Worm (Caenorhabditis elegans) whole organism, young adult: ENCODE data around the gene F20D12.7.

Experiments
- B0261.1 ChIP-seq: sonication (generic microtip); optimal IDR thresholded peaks from 2 replicates; lab custom pipeline; 2016; ENCODE audit warnings: mild to moderate bottlenecking, missing genetic modification characterization, moderate library complexity, missing compliant biosample characterization
- B0336.3 ChIP-seq: fragments of 200-800 bp; sonication (Bioruptor generic); IDR thresholded peaks from 2 replicates; pipeline ENCODE4 v1.3.6; 2022; ENCODE audit warnings: missing genetic modification characterization, missing compliant biosample characterization
- C17E4.6 ChIP-seq: fragments of 200-800 bp; sonication (Bioruptor generic); IDR thresholded peaks from 2 replicates; pipeline ENCODE4 v1.3.6; 2022; ENCODE audit warnings: missing genetic modification reagents, missing genetic modification characterization, missing compliant biosample characterization
- F10E7.11 ChIP-seq: sonication (generic microtip); optimal IDR thresholded peaks from 2 replicates; lab custom pipeline; 2017; ENCODE audit warnings: mild to moderate bottlenecking, missing genetic modification characterization, moderate library complexity, missing compliant biosample characterization
- F23B12.7 ChIP-seq: sonication (generic microtip); optimal IDR thresholded peaks from 2 replicates; lab custom pipeline; 2017; ENCODE audit warnings: missing genetic modification characterization, mild to moderate bottlenecking, missing compliant biosample characterization, antibody characterized with exemption, moderate library complexity; ENCODE audit not compliant: insufficient read depth
- F39B2.1 ChIP-seq: fragments of 200-800 bp; sonication (Bioruptor generic); IDR thresholded peaks from 2 replicates; pipeline ENCODE4 v1.3.6; 2022; ENCODE audit warnings: missing genetic modification reagents, missing genetic modification characterization, missing compliant biosample characterization
- F49E8.2 ChIP-seq: sonication (generic microtip); optimal IDR thresholded peaks from 3 replicates; lab custom pipeline; 2017; ENCODE audit warnings: missing genetic modification characterization, mild to moderate bottlenecking, missing compliant biosample characterization, antibody characterized with exemption, moderate library complexity; ENCODE audit not compliant: insufficient read depth
- F52B5.7 ChIP-seq: sonication (generic microtip); optimal IDR thresholded peaks from 2 replicates; lab custom pipeline; 2016; ENCODE audit warnings: mild to moderate bottlenecking, missing genetic modification characterization, missing compliant biosample characterization
- F57A8.1 ChIP-seq: fragments of 200-800 bp; sonication (Bioruptor generic); optimal IDR thresholded peaks from 2 replicates; lab custom pipeline; 2018; ENCODE audit warnings: mild to moderate bottlenecking, missing genetic modification characterization, moderate library complexity, missing compliant biosample characterization
- K11D2.4 ChIP-seq: fragments of 200-800 bp; sonication (Bioruptor generic); IDR thresholded peaks from 2 replicates; pipeline ENCODE4 v1.3.6; 2022; ENCODE audit warnings: missing genetic modification reagents, missing genetic modification characterization, missing compliant biosample characterization
- K12H6.12 ChIP-seq: fragments of 200-800 bp; sonication (Bioruptor generic); optimal IDR thresholded peaks from 2 replicates; lab custom pipeline; 2018; ENCODE audit warnings: mild to moderate bottlenecking, missing genetic modification characterization, missing compliant biosample characterization
- T07F8.4 ChIP-seq: sonication (generic microtip); optimal IDR thresholded peaks from 2 replicates; lab custom pipeline; 2016; ENCODE audit warnings: mild to moderate bottlenecking, missing genetic modification characterization, moderate library complexity, missing compliant biosample characterization
- Y53G8AR.9 ChIP-seq: fragments of 200-800 bp; sonication (Bioruptor generic); conservative IDR thresholded peaks from 2 replicates; pipeline ENCODE4 v1.3.6; 2022; ENCODE audit warnings: missing genetic modification reagents, missing genetic modification characterization, missing compliant biosample characterization
- atf-7 ChIP-seq: sonication (generic microtip); optimal IDR thresholded peaks from 2 replicates; lab custom pipeline; 2017; ENCODE audit warnings: mild to moderate bottlenecking, missing genetic modification characterization, missing compliant biosample characterization
- attf-3 ChIP-seq: fragments of 200-800 bp; sonication (Bioruptor generic); conservative IDR thresholded peaks from 2 replicates; pipeline ENCODE4 v1.3.6; 2022; ENCODE audit warnings: missing genetic modification reagents, missing genetic modification characterization, missing compliant biosample characterization
- attf-6 ChIP-seq: fragments of 200-800 bp; sonication (Bioruptor generic); IDR thresholded peaks from 2 replicates; pipeline ENCODE4 v1.3.6; 2022; ENCODE audit warnings: missing genetic modification reagents, missing genetic modification characterization, missing compliant biosample characterization
- bed-2 ChIP-seq: fragments of 200-800 bp; sonication (Bioruptor generic); IDR thresholded peaks from 2 replicates; pipeline ENCODE4 v1.3.6; 2022; ENCODE audit warnings: missing genetic modification reagents, missing genetic modification characterization, missing compliant biosample characterization
- ceh-100 ChIP-seq: fragments of 200-800 bp; sonication (Bioruptor generic); IDR thresholded peaks from 2 replicates; pipeline ENCODE4 v1.3.6; 2022; ENCODE audit warnings: missing genetic modification reagents, missing genetic modification characterization, missing compliant biosample characterization
- ceh-27 ChIP-seq: fragments of 200-800 bp; sonication (Bioruptor generic); optimal IDR thresholded peaks from 2 replicates; lab custom pipeline; 2018; ENCODE audit warnings: mild to moderate bottlenecking, missing genetic modification characterization, moderate library complexity, missing compliant biosample characterization
- ceh-40 ChIP-seq: fragments of 200-800 bp; sonication (Bioruptor generic); IDR thresholded peaks from 2 replicates; pipeline ENCODE4 v1.3.6; 2022; ENCODE audit warnings: missing genetic modification characterization, missing compliant biosample characterization
- ceh-58 ChIP-seq: fragments of 200-800 bp; sonication (Bioruptor generic); IDR thresholded peaks from 2 replicates; pipeline ENCODE4 v1.3.6; 2022; ENCODE audit warnings: missing genetic modification characterization, missing compliant biosample characterization
- ceh-79 ChIP-seq: sonication (generic microtip); optimal IDR thresholded peaks from 2 replicates; lab custom pipeline; 2017; ENCODE audit warnings: mild to moderate bottlenecking, missing genetic modification characterization, missing compliant biosample characterization
- chd-7 ChIP-seq: sonication (generic microtip); optimal IDR thresholded peaks from 2 replicates; lab custom pipeline; 2016; ENCODE audit warnings: mild to moderate bottlenecking, missing genetic modification characterization, moderate library complexity, missing compliant biosample characterization
- dox-1 ChIP-seq: fragments of 200-800 bp; sonication (Bioruptor generic); IDR thresholded peaks from 2 replicates; pipeline ENCODE4 v1.3.6; 2022; ENCODE audit warnings: missing genetic modification reagents, missing genetic modification characterization, missing compliant biosample characterization
- dpff-1 ChIP-seq: sonication (generic microtip); optimal IDR thresholded peaks from 2 replicates; lab custom pipeline; 2017; ENCODE audit warnings: mild to moderate bottlenecking, missing genetic modification characterization, missing compliant biosample characterization
- egl-18 ChIP-seq: fragments of 200-800 bp; sonication (Bioruptor generic); IDR thresholded peaks from 2 replicates; pipeline ENCODE4 v1.3.6; 2022; ENCODE audit warnings: missing genetic modification reagents, missing genetic modification characterization, missing compliant biosample characterization
- egrh-3 ChIP-seq: fragments of 200-800 bp; sonication (Bioruptor generic); IDR thresholded peaks from 2 replicates; pipeline ENCODE4 v1.3.6; 2022; ENCODE audit warnings: missing genetic modification reagents, missing genetic modification characterization, missing compliant biosample characterization
- fkh-3 ChIP-seq: sonication (generic microtip); optimal IDR thresholded peaks from 2 replicates; lab custom pipeline; 2016; ENCODE audit warnings: mild to moderate bottlenecking, missing genetic modification characterization, missing compliant biosample characterization
- him-1 ChIP-seq: sonication (generic microtip); optimal IDR thresholded peaks from 2 replicates; lab custom pipeline; 2016; ENCODE audit warnings: missing genotype, missing genetic modification reagents, missing genetic modification characterization, missing compliant biosample characterization
- hsf-1 ChIP-seq: fragments of 200-800 bp; sonication (Bioruptor generic); IDR thresholded peaks from 2 replicates; pipeline ENCODE4 v1.3.6; 2022; ENCODE audit warnings: missing genetic modification reagents, missing genetic modification characterization, missing compliant biosample characterization
- lin-26 ChIP-seq: fragments of 200-800 bp; sonication (Bioruptor generic); IDR thresholded peaks from 2 replicates; pipeline ENCODE4 v1.3.6; 2022; ENCODE audit warnings: missing genetic modification reagents, missing genetic modification characterization, missing compliant biosample characterization
- lin-40 ChIP-seq: sonication (generic microtip); optimal IDR thresholded peaks from 2 replicates; lab custom pipeline; 2016; ENCODE audit warnings: missing genetic modification characterization, mild to moderate bottlenecking, missing compliant biosample characterization, missing genotype, missing genetic modification reagents
- madf-6 ChIP-seq: fragments of 200-800 bp; sonication (Bioruptor generic); IDR thresholded peaks from 2 replicates; pipeline ENCODE4 v1.3.6; 2022; ENCODE audit warnings: missing genetic modification reagents, missing genetic modification characterization, missing compliant biosample characterization
- madf-8 ChIP-seq: fragments of 200-800 bp; sonication (Bioruptor generic); conservative IDR thresholded peaks from 2 replicates; pipeline ENCODE4 v1.3.6; 2022; ENCODE audit warnings: missing genetic modification reagents, missing genetic modification characterization, missing compliant biosample characterization
- nhr-27 ChIP-seq: fragments of 200-800 bp; sonication (Bioruptor generic); optimal IDR thresholded peaks from 2 replicates; lab custom pipeline; 2018; ENCODE audit warnings: mild to moderate bottlenecking, missing genetic modification characterization, moderate library complexity, missing compliant biosample characterization
- rcor-1 ChIP-seq: fragments of 200-800 bp; sonication (Bioruptor generic); IDR thresholded peaks from 2 replicates; pipeline ENCODE4 v1.3.6; 2022; ENCODE audit warnings: missing genetic modification reagents, missing genetic modification characterization, missing compliant biosample characterization
- rec-8 ChIP-seq, 2 experiments: sonication (generic microtip); optimal IDR thresholded peaks; 2 replicates each; lab custom pipeline; 2016; ENCODE audit warnings: mild to moderate bottlenecking in 2 of 2, missing genetic modification characterization in 2 of 2, missing genetic modification reagents in 2 of 2, missing genotype in 2 of 2, missing biosample characterization in 1 of 2, missing compliant biosample characterization in 1 of 2, moderate library complexity in 1 of 2
- rpc-1 ChIP-seq, 2 experiments: fragments of 150-350 bp in 1 of 2; sonication (generic microtip) in 1 of 2; optimal IDR thresholded peaks; 2 replicates each; lab custom pipeline; 2014 to 2018; ENCODE audit warnings: missing biosample characterization in 1 of 2, missing genetic modification characterization in 1 of 2, missing genetic modification reagents in 1 of 2, missing genotype in 1 of 2
- snpc-1.1 ChIP-seq: sonication (generic microtip); optimal IDR thresholded peaks from 2 replicates; lab custom pipeline; 2017; ENCODE audit warnings: missing genetic modification characterization, mild to moderate bottlenecking, missing compliant biosample characterization, antibody characterized with exemption, moderate library complexity, missing genotype, missing genetic modification reagents; ENCODE audit not compliant: insufficient read depth
- somi-1 ChIP-seq: fragments of 200-800 bp; sonication (Bioruptor generic); optimal IDR thresholded peaks from 2 replicates; lab custom pipeline; 2018; ENCODE audit warnings: mild to moderate bottlenecking, missing genetic modification characterization, missing compliant biosample characterization
- tbp1 ChIP-seq: fragments of 200-800 bp; sonication (Bioruptor generic); optimal IDR thresholded peaks from 2 replicates; lab custom pipeline; 2018; ENCODE audit warnings: mild to moderate bottlenecking, missing genetic modification characterization, missing compliant biosample characterization
- tbx-9 ChIP-seq: sonication (generic microtip); optimal IDR thresholded peaks from 2 replicates; lab custom pipeline; 2016; ENCODE audit warnings: borderline replicate concordance, missing genetic modification characterization, inconsistent platforms, missing compliant biosample characterization
- unc-130 ChIP-seq: sonication (generic microtip); optimal IDR thresholded peaks from 2 replicates; lab custom pipeline; 2016; ENCODE audit warnings: missing genetic modification reagents, missing genetic modification characterization, missing compliant biosample characterization
- xnd-1 ChIP-seq: sonication (generic microtip); optimal IDR thresholded peaks from 2 replicates; lab custom pipeline; 2016; ENCODE audit warnings: missing genotype, missing genetic modification reagents, missing genetic modification characterization, missing compliant biosample characterization
- ztf-18 ChIP-seq: sonication (generic microtip); optimal IDR thresholded peaks from 2 replicates; lab custom pipeline; 2016; ENCODE audit warnings: missing genotype, mild to moderate bottlenecking, missing genetic modification characterization, missing compliant biosample characterization
- ztf-28 ChIP-seq: fragments of 200-800 bp; sonication (Bioruptor generic); IDR thresholded peaks from 2 replicates; pipeline ENCODE4 v1.3.6; 2022; ENCODE audit warnings: missing genetic modification reagents, missing genetic modification characterization, missing compliant biosample characterization

Gene F20D12.7

ce11 chrIV:7961889-7962342 lies 23.2 kb upstream of the F20D12.7 start:
- TF ChIP-seq ztf-18 (peak; percentile 47), F52B5.7 (tag; lab: Kevin White, UChicago) (peak; percentile 35), atf-7 (peak; percentile 22), snpc-1.1 (tag; lab: Kevin White, UChicago) (peak; percentile 60), F39B2.1 (GFP tag; lab: Robert Waterston, UW) (peak; percentile 76), him-1 (peak; percentile 52), egrh-3 (GFP tag; lab: Robert Waterston, UW) (no peak), bed-2 (GFP tag; lab: Robert Waterston, UW) (no peak), Y53G8AR.9 (GFP tag; lab: Robert Waterston, UW) (peak; percentile 86), dpff-1 (tag; lab: Kevin White, UChicago) (peak; percentile 79), B0336.3 (GFP tag; lab: Robert Waterston, UW) (peak; percentile 94), K11D2.4 (GFP tag; lab: Robert Waterston, UW) (no peak), chd-7 (tag; lab: Kevin White, UChicago) (peak; percentile 88), nhr-27 (tag; lab: Kevin White, UChicago) (peak; percentile 83), F23B12.7 (tag; lab: Kevin White, UChicago) (no peak), dox-1 (GFP tag; lab: Robert Waterston, UW) (0 out of 2 replicates have a peak, but pooled peaks have one; percentile 5), xnd-1 (peak; percentile 53), ceh-27 (GFP tag; lab: Kevin White, UChicago) (no peak), rpc-1 (optimal IDR thresholded peaks at IDR 0.05; lab: Kevin White, UChicago) (no peak), rpc-1 (tag; optimal IDR thresholded peaks at IDR 0.05; lab: Kevin White, UChicago) (peak; percentile 4), ceh-40 (GFP tag; lab: Robert Waterston, UW) (0 out of 2 replicates have a peak, but pooled peaks have one; percentile 33), F57A8.1 (GFP tag; lab: Kevin White, UChicago) (no peak), madf-6 (peak; percentile 76), B0261.1 (tag; lab: Kevin White, UChicago) (no peak), lin-26 (GFP tag; lab: Robert Waterston, UW) (peak; percentile 68), F10E7.11 (tag; lab: Kevin White, UChicago) (peak; percentile 65), T07F8.4 (tag; lab: Kevin White, UChicago) (peak; percentile 20), somi-1 (GFP tag; lab: Kevin White, UChicago) (no peak), attf-3 (no peak), rcor-1 (GFP tag; lab: Robert Waterston, UW) (0 out of 2 replicates have a peak, but pooled peaks have one; percentile 11), tbp1 (GFP tag; lab: Kevin White, UChicago) (peak; percentile 61), ztf-28 (GFP tag; lab: Robert Waterston, UW) (no peak), lin-40 (no peak), unc-130 (peak; percentile 52), hsf-1 (peak; percentile 80), K12H6.12 (no peak), madf-8 (no peak), rec-8 (tag; optimal IDR thresholded peaks at IDR 0.05; lab: Kevin White, UChicago) (peak in 1 of 2 experiments; percentile 4), F49E8.2 (peak; percentile 97), C17E4.6 (GFP tag; lab: Robert Waterston, UW) (no peak; the same call in 1 of the 2 replicates), egl-18 (GFP tag; lab: Robert Waterston, UW) (no peak), fkh-3 (tag; lab: Kevin White, UChicago) (peak; percentile 88), tbx-9 (tag; lab: Kevin White, UChicago) (peak; percentile 28), ceh-100 (peak; percentile 59; the same call in 1 of the 2 replicates), attf-6 (GFP tag; lab: Robert Waterston, UW) (peak; percentile 75), ceh-79 (tag; lab: Kevin White, UChicago) (peak; percentile 50), ceh-58 (GFP tag; lab: Robert Waterston, UW) (peak; percentile 95; the same call in 1 of the 2 replicates)
